Worm (Caenorhabditis elegans): ENCODE measurements around the gene mlcd-1.

Gene mlcd-1

ce11 chrIII:4568455-4568854 lies 525 bp upstream of the mlcd-1 start, which contains the start of gene idhg-1:
idhg-1 (plus strand) TSS chrIII:4568797.
- TF ChIP-seq unc-62 (GFP tag; optimal IDR thresholded peaks at IDR 0.05), result no peak

- TF ChIP-seq unc-62 (GFP tag; optimal IDR thresholded peaks at IDR 0.05), result no peak
These were observed 5.7 kb downstream of the mlcd-1 start, which contains the start of gene pan-1 for ce11 chrIII:4562070-4562788. pan-1 (plus strand) TSS chrIII:4562738.

ce11 chrIII:4561286-4561685 lies 6.6 kb downstream of the mlcd-1 start:
- TF ChIP-seq unc-62 (GFP tag; optimal IDR thresholded peaks at IDR 0.05), result no peak

ce11 chrIII:4560393-4560890 lies 7.5 kb downstream of the mlcd-1 start:
- TF ChIP-seq unc-62 (GFP tag; optimal IDR thresholded peaks at IDR 0.05), result no peak

- TF ChIP-seq unc-62 (GFP tag; optimal IDR thresholded peaks at IDR 0.05), result no peak
These were observed 12.6 kb downstream of the mlcd-1 start for ce11 chrIII:4555345-4555744.

ce11 chrIII:4553316-4553715 lies 14.6 kb downstream of the mlcd-1 start, which contains the start of gene imph-1:
imph-1 (plus strand) TSS chrIII:4553616.
- TF ChIP-seq unc-62 (GFP tag; optimal IDR thresholded peaks at IDR 0.05), result no peak

ce11 chrIII:4552872-4553271 lies 15.1 kb downstream of the mlcd-1 start:
- no peak for TF ChIP-seq unc-62 (GFP tag; optimal IDR thresholded peaks at IDR 0.05)

- no peak for TF ChIP-seq unc-62 (GFP tag; optimal IDR thresholded peaks at IDR 0.05)
These were observed 16.0 kb downstream of the mlcd-1 start for ce11 chrIII:4551963-4552362.

- no peak for TF ChIP-seq unc-62 (GFP tag; optimal IDR thresholded peaks at IDR 0.05)
These were observed 19.2 kb downstream of the mlcd-1 start, which contains the start of gene M88.4 for ce11 chrIII:4548739-4549138. M88.4 (plus strand) TSS chrIII:4549039.

ce11 chrIII:4544959-4545358 lies 23.0 kb downstream of the mlcd-1 start, which contains the start of gene M88.3:
M88.3 (minus strand) TSS chrIII:4545059.
- no peak for TF ChIP-seq unc-62 (GFP tag; optimal IDR thresholded peaks at IDR 0.05)

- TF ChIP-seq unc-62 (GFP tag; optimal IDR thresholded peaks at IDR 0.05), result no peak
These were observed 25.5 kb downstream of the mlcd-1 start, which contains the start of the genes mrps-34 and cisd-3.1 for ce11 chrIII:4542362-4542931. mrps-34 (minus strand) TSS chrIII:4542452. cisd-3.1 (plus strand) TSS chrIII:4542881.

- TF ChIP-seq unc-62 (GFP tag; optimal IDR thresholded peaks at IDR 0.05), result no peak
These were observed 27.3 kb downstream of the mlcd-1 start, which contains the start of gene ugt-62 for ce11 chrIII:4540604-4541003. ugt-62 (minus strand) TSS chrIII:4540623.

- TF ChIP-seq unc-62 (GFP tag; optimal IDR thresholded peaks at IDR 0.05), result no peak
These were observed 37.0 kb downstream of the mlcd-1 start for ce11 chrIII:4530968-4531367.

ce11 chrIII:4525998-4526397 lies 41.9 kb downstream of the mlcd-1 start:
- TF ChIP-seq unc-62 (GFP tag; optimal IDR thresholded peaks at IDR 0.05), result no peak

ce11 chrIII:4524071-4524470 lies 43.9 kb downstream of the mlcd-1 start:
- TF ChIP-seq unc-62 (GFP tag; optimal IDR thresholded peaks at IDR 0.05), result no peak

- no peak for TF ChIP-seq unc-62 (GFP tag; optimal IDR thresholded peaks at IDR 0.05)
These were observed 44.5 kb downstream of the mlcd-1 start for ce11 chrIII:4523411-4523810.

- no peak for TF ChIP-seq unc-62 (GFP tag; optimal IDR thresholded peaks at IDR 0.05)
These were observed 47.9 kb downstream of the mlcd-1 start, which contains the start of gene cdh-4 for ce11 chrIII:4520057-4520456. cdh-4 (plus strand) TSS chrIII:4520357.
